Fruit fly (Drosophila melanogaster) whole organism, embryonic: ENCODE data around the gene Sps2.

Experiments used
- Ada2b ChIP-seq: fragments of 200-800 bp; sonication (Bioruptor generic); IDR thresholded peaks from 2 replicates; pipeline ENCODE4 v1.3.6; 2022; ENCODE audit warnings: missing biosample characterization, missing genetic modification characterization
- CG10267 ChIP-seq: fragments of 200-800 bp; sonication (Bioruptor generic); optimal IDR thresholded peaks from 2 replicates; lab custom pipeline; 2018; ENCODE audit warnings: missing biosample characterization, mild to moderate bottlenecking, missing genetic modification characterization, moderate library complexity
- CG10543 ChIP-seq: fragments of 200-800 bp; sonication (Bioruptor generic); optimal IDR thresholded peaks from 3 replicates; lab custom pipeline; 2017; ENCODE audit warnings: missing biosample characterization, mild to moderate bottlenecking, missing genetic modification characterization, moderate library complexity
- CG10979 ChIP-seq: fragments of 200-800 bp; sonication (Bioruptor generic); optimal IDR thresholded peaks from 2 replicates; lab custom pipeline; 2018; ENCODE audit warnings: missing biosample characterization, mild to moderate bottlenecking, missing genetic modification characterization, moderate library complexity
- CG11504 ChIP-seq: fragments of 200-800 bp; sonication (Bioruptor generic); optimal IDR thresholded peaks from 3 replicates; lab custom pipeline; 2019; ENCODE audit warnings: missing biosample characterization, mild to moderate bottlenecking, missing genetic modification characterization, moderate library complexity
- CG11696 ChIP-seq: fragments of 200-800 bp; sonication (Bioruptor generic); IDR thresholded peaks from 2 replicates; pipeline ENCODE4 v1.3.6; 2022; ENCODE audit warnings: missing biosample characterization, missing genetic modification characterization
- CG12769 ChIP-seq: fragments of 200-800 bp; sonication (Bioruptor generic); optimal IDR thresholded peaks from 2 replicates; lab custom pipeline; 2019; ENCODE audit warnings: missing biosample characterization, mild to moderate bottlenecking, missing genetic modification characterization, moderate library complexity
- CG12942 ChIP-seq: fragments of 200-800 bp; sonication (Bioruptor generic); optimal IDR thresholded peaks from 3 replicates; lab custom pipeline; 2016; ENCODE audit warnings: missing biosample characterization, missing genetic modification characterization
- CG14667 ChIP-seq: fragments of 200-800 bp; sonication (Bioruptor generic); IDR thresholded peaks from 2 replicates; pipeline ENCODE4 v1.3.6; 2022; ENCODE audit warnings: missing biosample characterization, missing genetic modification characterization
- CG17385 ChIP-seq: fragments of 200-800 bp; sonication (Bioruptor generic); optimal IDR thresholded peaks from 3 replicates; lab custom pipeline; 2018; ENCODE audit warnings: missing biosample characterization, mild to moderate bottlenecking, missing genetic modification characterization
- CG18011 ChIP-seq: fragments of 200-800 bp; sonication (Bioruptor generic); optimal IDR thresholded peaks from 2 replicates; lab custom pipeline; 2017; ENCODE audit warnings: missing biosample characterization, missing genetic modification characterization, mild to moderate bottlenecking, moderate library complexity, missing genotype
- CG1832 ChIP-seq: fragments of 200-800 bp; sonication (Bioruptor generic); optimal IDR thresholded peaks from 2 replicates; lab custom pipeline; 2017; ENCODE audit warnings: missing biosample characterization, mild to moderate bottlenecking, missing genetic modification characterization, inconsistent platforms
- CG2116 ChIP-seq: fragments of 200-800 bp; sonication (Bioruptor generic); optimal IDR thresholded peaks from 3 replicates; lab custom pipeline; 2018; ENCODE audit warnings: missing biosample characterization, mild to moderate bottlenecking, missing genetic modification characterization
- CG2712 ChIP-seq: fragments of 200-800 bp; optimal IDR thresholded peaks from 3 replicates; lab custom pipeline; 2019; ENCODE audit warnings: missing biosample characterization, mild to moderate bottlenecking, missing genetic modification characterization, moderate library complexity
- CG30020 ChIP-seq: fragments of 200-800 bp; optimal IDR thresholded peaks from 2 replicates; lab custom pipeline; 2019; ENCODE audit warnings: missing biosample characterization, mild to moderate bottlenecking, missing genetic modification characterization, moderate library complexity
- CG30403 ChIP-seq: fragments of 200-800 bp; sonication (Bioruptor generic); optimal IDR thresholded peaks from 3 replicates; lab custom pipeline; 2016; ENCODE audit warnings: missing biosample characterization, missing genetic modification characterization
- CG3065 ChIP-seq: fragments of 200-800 bp; sonication (Bioruptor generic); optimal IDR thresholded peaks from 2 replicates; lab custom pipeline; 2016; ENCODE audit warnings: missing biosample characterization, missing genetic modification characterization
- CG33213 ChIP-seq: fragments of 200-800 bp; sonication (Bioruptor generic); optimal IDR thresholded peaks from 3 replicates; lab custom pipeline; 2016; ENCODE audit warnings: missing biosample characterization, missing genetic modification characterization
- CG43689 ChIP-seq: fragments of 200-800 bp; sonication (Bioruptor generic); IDR thresholded peaks from 2 replicates; pipeline ENCODE4 v1.3.6; 2022; ENCODE audit warnings: missing biosample characterization, missing genetic modification characterization
- CG4707 ChIP-seq: fragments of 200-800 bp; sonication (Bioruptor generic); optimal IDR thresholded peaks from 2 replicates; lab custom pipeline; 2018; ENCODE audit warnings: missing biosample characterization, mild to moderate bottlenecking, missing genetic modification characterization, moderate library complexity
- CG4730 ChIP-seq: fragments of 200-800 bp; sonication (Bioruptor generic); IDR thresholded peaks from 2 replicates; pipeline ENCODE4 v1.3.6; 2022; ENCODE audit warnings: missing biosample characterization, missing genetic modification characterization
- CG4820 ChIP-seq: fragments of 200-800 bp; sonication (Bioruptor generic); optimal IDR thresholded peaks from 3 replicates; lab custom pipeline; 2016; ENCODE audit warnings: missing biosample characterization, missing genetic modification characterization
- CG6854 ChIP-seq: fragments of 200-800 bp; sonication (Bioruptor generic); optimal IDR thresholded peaks from 3 replicates; lab custom pipeline; 2017; ENCODE audit warnings: missing biosample characterization, mild to moderate bottlenecking, missing genetic modification characterization
- CG8089 ChIP-seq: fragments of 200-800 bp; sonication (Bioruptor generic); optimal IDR thresholded peaks from 3 replicates; lab custom pipeline; 2016; ENCODE audit warnings: missing biosample characterization, missing genetic modification characterization
- CrebB ChIP-seq: fragments of 200-800 bp; sonication (Bioruptor generic); optimal IDR thresholded peaks from 3 replicates; lab custom pipeline; 2018; ENCODE audit warnings: missing biosample characterization, mild to moderate bottlenecking, missing genetic modification characterization
- Drgx ChIP-seq: fragments of 200-800 bp; sonication (Bioruptor generic); IDR thresholded peaks from 2 replicates; pipeline ENCODE4 v1.3.6; 2022; ENCODE audit warnings: missing biosample characterization, missing genetic modification characterization
- Fer1 ChIP-seq: fragments of 200-800 bp; sonication (Bioruptor generic); optimal IDR thresholded peaks from 2 replicates; lab custom pipeline; 2017; ENCODE audit warnings: missing biosample characterization, mild to moderate bottlenecking, missing genetic modification characterization
- Nf-YA ChIP-seq: fragments of 200-800 bp; sonication (Bioruptor generic); IDR thresholded peaks from 2 replicates; pipeline ENCODE4 v1.3.6; 2022; ENCODE audit warnings: missing biosample characterization, missing genetic modification characterization
- Scr ChIP-seq: fragments of 200-800 bp; sonication (Bioruptor generic); IDR thresholded peaks from 2 replicates; pipeline ENCODE4 v1.3.6; 2022; ENCODE audit warnings: missing biosample characterization, missing genetic modification characterization; ENCODE audit not compliant: partially characterized antibody
- Sin3A ChIP-seq: fragments of >200 bp; optimal IDR thresholded peaks from 2 replicates; lab custom pipeline; 2018
- Six4 ChIP-seq: fragments of 200-800 bp; sonication (Bioruptor generic); optimal IDR thresholded peaks from 2 replicates; lab custom pipeline; 2016; ENCODE audit warnings: missing biosample characterization, missing genetic modification characterization
- Stat92E ChIP-seq, 3 experiments: fragments of >200 bp in 2 of 3; fragments of 200-800 bp in 1 of 3; sonication (Bioruptor generic) in 1 of 3; optimal IDR thresholded peaks; 2 replicates each; lab custom pipeline; 2017 to 2019; ENCODE audit warnings: missing biosample characterization in 3 of 3, missing genetic modification characterization in 3 of 3, mild to moderate bottlenecking in 1 of 3, moderate library complexity in 1 of 3
- YL-1 ChIP-seq: fragments of 200-800 bp; sonication (Bioruptor generic); optimal IDR thresholded peaks from 3 replicates; lab custom pipeline; 2017; ENCODE audit warnings: missing biosample characterization, mild to moderate bottlenecking, missing genetic modification characterization
- ash1 ChIP-seq: fragments of 200-800 bp; sonication (Bioruptor generic); optimal IDR thresholded peaks from 2 replicates; lab custom pipeline; 2018; ENCODE audit warnings: missing biosample characterization, mild to moderate bottlenecking, missing genetic modification characterization
- ci ChIP-seq: fragments of 200-800 bp; sonication (Bioruptor generic); IDR thresholded peaks from 3 replicates; pipeline ENCODE4 v1.3.6; 2022; ENCODE audit warnings: missing biosample characterization, missing genetic modification characterization
- dati ChIP-seq: fragments of 200-800 bp; sonication (Bioruptor generic); IDR thresholded peaks from 2 replicates; pipeline ENCODE4 v1.3.6; 2022; ENCODE audit warnings: missing biosample characterization, missing genetic modification characterization
- ems ChIP-seq: fragments of 200-800 bp; sonication (Bioruptor generic); optimal IDR thresholded peaks from 3 replicates; lab custom pipeline; 2016; ENCODE audit warnings: missing biosample characterization, missing genetic modification characterization
- hth ChIP-seq: fragments of >200 bp; optimal IDR thresholded peaks from 2 replicates; lab custom pipeline; 2017; ENCODE audit warnings: inconsistent platforms
- inv ChIP-seq: fragments of 200-800 bp; sonication (Bioruptor generic); IDR thresholded peaks from 2 replicates; pipeline ENCODE4 v1.3.6; 2022; ENCODE audit warnings: missing biosample characterization, missing genetic modification characterization; ENCODE audit not compliant: partially characterized antibody
- jing ChIP-seq: fragments of 200-800 bp; sonication (Bioruptor generic); optimal IDR thresholded peaks from 2 replicates; lab custom pipeline; 2018; ENCODE audit warnings: missing biosample characterization, mild to moderate bottlenecking, missing genetic modification characterization
- jumu ChIP-seq: fragments of 200-800 bp; sonication (Bioruptor generic); optimal IDR thresholded peaks from 3 replicates; lab custom pipeline; 2016; ENCODE audit warnings: missing biosample characterization, missing genetic modification characterization
- lmd ChIP-seq: fragments of 200-800 bp; sonication (Bioruptor generic); IDR thresholded peaks from 2 replicates; pipeline ENCODE4 v1.3.6; 2022; ENCODE audit warnings: missing biosample characterization, missing genetic modification characterization
- peb ChIP-seq: fragments of 200-800 bp; sonication (Bioruptor generic); IDR thresholded peaks from 2 replicates; pipeline ENCODE4 v1.3.6; 2022; ENCODE audit warnings: missing biosample characterization, missing genetic modification characterization
- phol ChIP-seq: fragments of 200-800 bp; sonication (Bioruptor generic); optimal IDR thresholded peaks from 3 replicates; lab custom pipeline; 2018; ENCODE audit warnings: missing biosample characterization, mild to moderate bottlenecking, missing genetic modification characterization, moderate library complexity
- scrt ChIP-seq: fragments of 200-800 bp; sonication (Bioruptor generic); optimal IDR thresholded peaks from 2 replicates; lab custom pipeline; 2018; ENCODE audit warnings: missing biosample characterization, mild to moderate bottlenecking, missing genetic modification characterization, moderate library complexity
- sima ChIP-seq: fragments of 200-800 bp; sonication (Bioruptor generic); optimal IDR thresholded peaks from 2 replicates; lab custom pipeline; 2016; ENCODE audit warnings: missing biosample characterization, missing genetic modification characterization
- sob ChIP-seq: fragments of 200-800 bp; sonication (Bioruptor generic); IDR thresholded peaks from 2 replicates; pipeline ENCODE4 v1.3.6; 2022; ENCODE audit warnings: missing biosample characterization, missing genetic modification characterization
- sr ChIP-seq: fragments of 200-800 bp; sonication (Bioruptor generic); IDR thresholded peaks from 3 replicates; pipeline ENCODE4 v1.3.6; 2022; ENCODE audit warnings: missing biosample characterization, missing genetic modification characterization
- tna ChIP-seq: fragments of 200-800 bp; sonication (Bioruptor generic); IDR thresholded peaks from 2 replicates; pipeline ENCODE4 v1.3.6; 2022; ENCODE audit warnings: missing biosample characterization, missing genetic modification characterization; ENCODE audit not compliant: partially characterized antibody
- z ChIP-seq: fragments of 200-800 bp; sonication (Bioruptor generic); IDR thresholded peaks from 3 replicates; pipeline ENCODE4 v1.3.6; 2022; ENCODE audit warnings: missing biosample characterization, missing genetic modification characterization

Gene Sps2

dm6 chr2L:10306518-10307260 lies 35.7 kb upstream of the Sps2 start, which contains the start of the genes CG5390 and CG4968 (continued):
- no peak for TF ChIP-seq scrt (GFP tag; lab: Kevin White, UChicago)
- TF ChIP-seq CG10979 (tag; lab: Kevin White, UChicago): peak; percentile 62
- TF ChIP-seq CG12769 (tag; lab: Kevin White, UChicago): no peak
- TF ChIP-seq sr (GFP tag; lab: Robert Waterston, UW): no peak
- TF ChIP-seq CG4820 (GFP tag; lab: Kevin White, UChicago): peak; percentile 20
- no peak for TF ChIP-seq tna
- peak; percentile 70 for TF ChIP-seq phol (tag; lab: Kevin White, UChicago)
- peak; percentile 3 for TF ChIP-seq ems (GFP tag; lab: Kevin White, UChicago)
- no peak for TF ChIP-seq ash1
- peak; percentile 63 for TF ChIP-seq Ada2b (GFP tag; lab: Robert Waterston, UW)
- TF ChIP-seq CG6854 (GFP tag; lab: Kevin White, UChicago): no peak
- TF ChIP-seq inv (GFP tag; lab: Robert Waterston, UW): no peak
- TF ChIP-seq CG18011 (GFP tag; lab: Kevin White, UChicago): peak; percentile 19
- no peak for TF ChIP-seq sima (GFP tag; lab: Kevin White, UChicago)
- TF ChIP-seq CG1832 (GFP tag; lab: Kevin White, UChicago): no peak
- TF ChIP-seq z: peak; percentile 63; the same call in 1 of the 3 replicates
- peak; percentile 22 for TF ChIP-seq CG33213 (GFP tag; lab: Kevin White, UChicago)
- 0 out of 2 replicates have a peak, but pooled peaks have one; percentile 14 for TF ChIP-seq CG14667 (GFP tag; lab: Robert Waterston, UW)
- no peak for TF ChIP-seq CG11696 (GFP tag; lab: Robert Waterston, UW)
- TF ChIP-seq CG12942 (GFP tag; lab: Kevin White, UChicago): peak; percentile 52
- TF ChIP-seq CG10543 (GFP tag; lab: Kevin White, UChicago): peak; percentile 70
- peak; percentile 68 for TF ChIP-seq CG17385 (GFP tag; lab: Kevin White, UChicago)
- TF ChIP-seq CG10267 (tag; lab: Kevin White, UChicago): peak; percentile 75
- TF ChIP-seq dati (GFP tag; lab: Robert Waterston, UW): no peak
- no peak for TF ChIP-seq CG3065 (GFP tag; lab: Kevin White, UChicago)
- no peak for TF ChIP-seq Sin3A (lab: Kevin White, UChicago)
- TF ChIP-seq Fer1 (GFP tag; lab: Kevin White, UChicago): peak; percentile 83
- peak; percentile 81; the same call in 2 of the 3 replicates for TF ChIP-seq ci (GFP tag; lab: Robert Waterston, UW)
- TF ChIP-seq CG2712 (tag; lab: Kevin White, UChicago): peak; percentile 78
- peak; percentile 65 for TF ChIP-seq sob (GFP tag; lab: Robert Waterston, UW)
- peak; percentile 56 for TF ChIP-seq CrebB (tag; lab: Kevin White, UChicago)
- TF ChIP-seq CG8089 (GFP tag; lab: Kevin White, UChicago): no peak
- TF ChIP-seq jing (GFP tag; lab: Kevin White, UChicago): no peak
- no peak for TF ChIP-seq Stat92E (GFP tag; optimal IDR thresholded peaks at IDR 0.05; lab: Kevin White, UChicago)
- TF ChIP-seq Nf-YA (GFP tag; lab: Robert Waterston, UW): peak; percentile 47; the same call in 1 of the 2 replicates
- peak; percentile 99 for TF ChIP-seq CG2116 (GFP tag; lab: Kevin White, UChicago)
- TF ChIP-seq jumu (GFP tag; lab: Kevin White, UChicago): no peak
- TF ChIP-seq YL-1 (GFP tag; lab: Kevin White, UChicago): peak; percentile 85
- 0 out of 2 replicates have a peak, but pooled peaks have one; percentile 44 for TF ChIP-seq CG43689 (GFP tag; lab: Robert Waterston, UW)
- TF ChIP-seq CG30020 (tag; lab: Kevin White, UChicago): peak; percentile 94
- peak; percentile 38 for TF ChIP-seq CG4707 (GFP tag; lab: Kevin White, UChicago)
- peak; percentile 35; the same call in 1 of the 2 replicates for TF ChIP-seq Scr (GFP tag; lab: Robert Waterston, UW)
- no peak for TF ChIP-seq peb
- TF ChIP-seq CG4730: no peak
- TF ChIP-seq Six4 (GFP tag; lab: Kevin White, UChicago): peak; percentile 18
- TF ChIP-seq Drgx: peak; percentile 86
- peak; percentile 66 for TF ChIP-seq lmd (GFP tag; lab: Robert Waterston, UW)
- TF ChIP-seq CG30403 (GFP tag; lab: Kevin White, UChicago): peak; percentile 73
- no peak for TF ChIP-seq CG11504
- TF ChIP-seq hth (lab: Kevin White, UChicago): no peak
